Worm (Caenorhabditis elegans) whole organism, young adult: ENCODE data around the gene K08F8.7.

Experiments
- F57C9.4 ChIP-seq: sonication (generic microtip); optimal IDR thresholded peaks from 2 replicates; lab custom pipeline; 2017; ENCODE audit warnings: mild to moderate bottlenecking, missing genetic modification characterization, missing compliant biosample characterization
- ama-1 ChIP-seq, 3 experiments: fragments of 150-350 bp in 1 of 3; sonication (generic microtip) in 2 of 3; optimal IDR thresholded peaks; 2 replicates each; lab custom pipeline; 2014 to 2018; ENCODE audit warnings: missing biosample characterization in 2 of 3, missing genetic modification characterization in 2 of 3, missing genetic modification reagents in 2 of 3
- athp-1 ChIP-seq: sonication (generic microtip); optimal IDR thresholded peaks from 2 replicates; lab custom pipeline; 2017; ENCODE audit warnings: mild to moderate bottlenecking, missing genetic modification characterization, missing compliant biosample characterization
- dox-1 ChIP-seq: fragments of 200-800 bp; sonication (Bioruptor generic); IDR thresholded peaks from 2 replicates; pipeline ENCODE4 v1.3.6; 2022; ENCODE audit warnings: missing genetic modification reagents, missing genetic modification characterization, missing compliant biosample characterization
- hlh-26 ChIP-seq: fragments of 200-800 bp; sonication (Bioruptor generic); conservative IDR thresholded peaks from 2 replicates; pipeline ENCODE4 v1.3.6; 2022; ENCODE audit warnings: missing genetic modification reagents, missing genetic modification characterization, missing compliant biosample characterization
- lag-1 ChIP-seq: fragments of 200-800 bp; sonication (Bioruptor generic); IDR thresholded peaks from 2 replicates; pipeline ENCODE4 v1.3.6; 2022; ENCODE audit warnings: missing genetic modification reagents, missing genetic modification characterization, missing compliant biosample characterization
- nhr-179 ChIP-seq: sonication (generic microtip); optimal IDR thresholded peaks from 2 replicates; lab custom pipeline; 2016; ENCODE audit warnings: mild to moderate bottlenecking, missing genetic modification characterization, missing compliant biosample characterization
- snpc-4 ChIP-seq, 5 experiments: fragments of 150-350 bp in 1 of 5; sonication (generic microtip) in 4 of 5; optimal IDR thresholded peaks; 2 replicates each; lab custom pipeline; 2014 to 2018; ENCODE audit warnings: missing genetic modification characterization in 5 of 5, missing biosample characterization in 3 of 5, antibody characterized with exemption in 2 of 5, mild to moderate bottlenecking in 2 of 5, missing compliant biosample characterization in 2 of 5, missing genotype in 2 of 5, moderate library complexity in 2 of 5, missing genetic modification reagents in 1 of 5
- unc-130 ChIP-seq: sonication (generic microtip); optimal IDR thresholded peaks from 2 replicates; lab custom pipeline; 2016; ENCODE audit warnings: missing genetic modification reagents, missing genetic modification characterization, missing compliant biosample characterization

DNA sequence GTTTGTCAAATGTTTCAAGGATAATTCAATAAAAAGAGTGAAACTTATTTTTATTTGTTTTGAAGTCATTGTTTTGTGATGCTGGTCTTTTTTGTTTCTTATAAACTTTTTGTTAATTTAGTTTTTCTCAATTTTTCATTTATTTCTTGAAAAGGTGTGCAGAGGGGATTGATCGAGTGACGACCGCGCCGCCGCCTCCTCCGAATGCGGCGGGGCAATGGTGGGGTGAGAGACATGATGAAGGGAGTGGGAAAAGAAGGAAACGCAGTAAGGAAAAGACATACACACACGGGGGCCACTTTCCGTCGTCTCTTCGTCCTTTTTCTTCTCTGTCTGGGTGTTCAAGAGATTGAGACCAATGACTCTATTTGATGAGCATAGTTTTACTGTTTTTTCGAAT lies 14.2 kb upstream of the K08F8.7 start:
- TF ChIP-seq dox-1 (GFP tag; lab: Robert Waterston, UW): 0 out of 2 replicates have a peak, but pooled peaks have one; percentile 29
- no peak for TF ChIP-seq athp-1 (tag; lab: Kevin White, UChicago)
- TF ChIP-seq snpc-4 (GFP tag; optimal IDR thresholded peaks at IDR 0.05; lab: Kevin White, UChicago): no peak
- TF ChIP-seq snpc-4 (tag; optimal IDR thresholded peaks at IDR 0.05; lab: Kevin White, UChicago): no peak
- no peak for TF ChIP-seq ama-1 (optimal IDR thresholded peaks at IDR 0.05; lab: Kevin White, UChicago)
- TF ChIP-seq ama-1 (GFP tag; optimal IDR thresholded peaks at IDR 0.05; lab: Kevin White, UChicago): no peak
- TF ChIP-seq F57C9.4 (tag; lab: Kevin White, UChicago): no peak
- no peak for TF ChIP-seq nhr-179 (tag; lab: Kevin White, UChicago)
- TF ChIP-seq lag-1 (GFP tag; lab: Robert Waterston, UW): no peak
- no peak for TF ChIP-seq hlh-26 (GFP tag; lab: Robert Waterston, UW)
- no peak for TF ChIP-seq unc-130 (GFP tag; lab: Kevin White, UChicago)
